Fruit fly (Drosophila melanogaster) whole organism, embryonic: ENCODE data around the gene mRpL51.

Experiments
- Asciz ChIP-seq: fragments of 200-800 bp; sonication (Bioruptor generic); optimal IDR thresholded peaks from 2 replicates; lab custom pipeline; 2017; ENCODE audit warnings: missing biosample characterization, mild to moderate bottlenecking, missing genetic modification characterization, missing genetic modification reagents
- Atf3 ChIP-seq: fragments of 200-800 bp; sonication (Bioruptor generic); optimal IDR thresholded peaks from 3 replicates; lab custom pipeline; 2016; ENCODE audit warnings: missing biosample characterization, missing genetic modification characterization
- B-H2 ChIP-seq: fragments of 200-800 bp; sonication (Bioruptor generic); optimal IDR thresholded peaks from 2 replicates; lab custom pipeline; 2018; ENCODE audit warnings: missing biosample characterization, mild to moderate bottlenecking, missing genetic modification characterization
- Bgb ChIP-seq: fragments of 200-800 bp; sonication (Bioruptor generic); IDR thresholded peaks from 2 replicates; pipeline ENCODE4 v1.3.6; 2022; ENCODE audit warnings: missing biosample characterization, missing genetic modification characterization; ENCODE audit not compliant: partially characterized antibody
- CG10321 ChIP-seq: fragments of 200-800 bp; sonication (Bioruptor generic); IDR thresholded peaks from 2 replicates; pipeline ENCODE4 v1.3.6; 2022; ENCODE audit warnings: missing biosample characterization, missing genetic modification characterization
- CG10979 ChIP-seq: fragments of 200-800 bp; sonication (Bioruptor generic); optimal IDR thresholded peaks from 2 replicates; lab custom pipeline; 2018; ENCODE audit warnings: missing biosample characterization, mild to moderate bottlenecking, missing genetic modification characterization, moderate library complexity
- CG11247 ChIP-seq: fragments of 200-800 bp; sonication (Bioruptor generic); IDR thresholded peaks from 2 replicates; pipeline ENCODE4 v1.3.6; 2022; ENCODE audit warnings: missing biosample characterization, missing genetic modification characterization
- CG14860 ChIP-seq: fragments of 200-800 bp; sonication (Bioruptor generic); IDR thresholded peaks from 3 replicates; pipeline ENCODE4 v1.3.6; 2022; ENCODE audit warnings: missing biosample characterization, missing genetic modification characterization; ENCODE audit not compliant: partially characterized antibody
- CG15073 ChIP-seq: fragments of 200-800 bp; sonication (Bioruptor generic); optimal IDR thresholded peaks from 2 replicates; lab custom pipeline; 2016; ENCODE audit warnings: missing biosample characterization, missing genetic modification characterization
- CG16863 ChIP-seq: fragments of 200-800 bp; sonication (Bioruptor generic); optimal IDR thresholded peaks from 3 replicates; lab custom pipeline; 2016; ENCODE audit warnings: missing biosample characterization, missing genetic modification characterization
- CG17186 ChIP-seq: fragments of 200-800 bp; sonication (Bioruptor generic); optimal IDR thresholded peaks from 3 replicates; lab custom pipeline; 2017; ENCODE audit warnings: missing biosample characterization, missing genetic modification reagents, missing genetic modification characterization
- CG17612 ChIP-seq: fragments of 200-800 bp; sonication (Bioruptor generic); IDR thresholded peaks from 2 replicates; pipeline ENCODE4 v1.3.6; 2022; ENCODE audit warnings: missing biosample characterization, missing genetic modification characterization
- CG18599 ChIP-seq: fragments of 200-800 bp; sonication (Bioruptor generic); optimal IDR thresholded peaks from 3 replicates; lab custom pipeline; 2017; ENCODE audit warnings: missing biosample characterization, missing genetic modification characterization, mild to moderate bottlenecking, moderate library complexity, missing genetic modification reagents
- CG2116 ChIP-seq: fragments of 200-800 bp; sonication (Bioruptor generic); optimal IDR thresholded peaks from 3 replicates; lab custom pipeline; 2018; ENCODE audit warnings: missing biosample characterization, mild to moderate bottlenecking, missing genetic modification characterization
- CG3838 ChIP-seq: fragments of 200-800 bp; sonication (Bioruptor generic); optimal IDR thresholded peaks from 3 replicates; lab custom pipeline; 2016; ENCODE audit warnings: missing biosample characterization, missing genetic modification characterization
- CG4328 ChIP-seq: fragments of 200-800 bp; sonication (Bioruptor generic); optimal IDR thresholded peaks from 3 replicates; lab custom pipeline; 2017; ENCODE audit warnings: missing biosample characterization, missing genetic modification reagents, missing genetic modification characterization
- CG4424 ChIP-seq: fragments of 200-800 bp; sonication (Bioruptor generic); optimal IDR thresholded peaks from 3 replicates; lab custom pipeline; 2016; ENCODE audit warnings: missing biosample characterization, missing genetic modification characterization
- CG6254 ChIP-seq: fragments of 200-800 bp; sonication (Bioruptor generic); optimal IDR thresholded peaks from 3 replicates; lab custom pipeline; 2017; ENCODE audit warnings: mild to moderate bottlenecking, missing biosample characterization, missing genetic modification reagents, missing genetic modification characterization
- CG9876 ChIP-seq: fragments of 200-800 bp; sonication (Bioruptor generic); optimal IDR thresholded peaks from 2 replicates; lab custom pipeline; 2016; ENCODE audit warnings: missing biosample characterization, missing genetic modification characterization
- Drgx ChIP-seq: fragments of 200-800 bp; sonication (Bioruptor generic); IDR thresholded peaks from 2 replicates; pipeline ENCODE4 v1.3.6; 2022; ENCODE audit warnings: missing biosample characterization, missing genetic modification characterization
- Eip74EF ChIP-seq, 2 experiments: fragments of 200-800 bp in 1 of 2; fragments of >200 bp in 1 of 2; sonication (Bioruptor generic) in 1 of 2; optimal IDR thresholded peaks; 2 replicates each; lab custom pipeline; 2017 to 2019; ENCODE audit warnings: missing biosample characterization in 2 of 2, missing genetic modification characterization in 2 of 2, mild to moderate bottlenecking in 1 of 2, moderate library complexity in 1 of 2
- Elba2 ChIP-seq: fragments of 200-800 bp; sonication (Bioruptor generic); optimal IDR thresholded peaks from 3 replicates; lab custom pipeline; 2016; ENCODE audit warnings: missing biosample characterization, missing genetic modification characterization
- HLH3B ChIP-seq: fragments of 200-800 bp; sonication (Bioruptor generic); IDR thresholded peaks from 2 replicates; pipeline ENCODE4 v1.3.6; 2022; ENCODE audit warnings: missing biosample characterization, missing genetic modification characterization
- Hr51 ChIP-seq, 2 experiments: fragments of 200-800 bp; sonication (Bioruptor generic); optimal IDR thresholded peaks; 2 replicates in 1 of 2; 3 replicates in 1 of 2; lab custom pipeline; 2016 to 2018; ENCODE audit warnings: missing biosample characterization in 2 of 2, missing genetic modification characterization in 2 of 2, mild to moderate bottlenecking in 1 of 2, moderate library complexity in 1 of 2
- Kr ChIP-seq: fragments of 200-800 bp; sonication (Bioruptor generic); optimal IDR thresholded peaks from 2 replicates; lab custom pipeline; 2017; ENCODE audit warnings: missing biosample characterization, mild to moderate bottlenecking, missing genetic modification characterization
- Lpt ChIP-seq: fragments of >200 bp; optimal IDR thresholded peaks from 2 replicates; lab custom pipeline; 2018; ENCODE audit warnings: missing biosample characterization, missing genetic modification characterization
- Max ChIP-seq: fragments of 200-800 bp; sonication (Bioruptor generic); optimal IDR thresholded peaks from 2 replicates; lab custom pipeline; 2016; ENCODE audit warnings: missing biosample characterization, mild to moderate bottlenecking, missing genetic modification characterization
- Mes4 ChIP-seq: fragments of 200-800 bp; sonication (Bioruptor generic); optimal IDR thresholded peaks from 2 replicates; lab custom pipeline; 2016; ENCODE audit warnings: missing biosample characterization, missing genetic modification characterization
- Neu2 ChIP-seq: fragments of 200-800 bp; sonication (Bioruptor generic); optimal IDR thresholded peaks from 3 replicates; lab custom pipeline; 2016; ENCODE audit warnings: missing biosample characterization, missing genetic modification characterization, borderline replicate concordance
- Pdp1 ChIP-seq, 2 experiments: fragments of 200-800 bp; sonication (Bioruptor generic); optimal IDR thresholded peaks; 3 replicates each; lab custom pipeline; 2016; ENCODE audit warnings: missing biosample characterization in 2 of 2, missing genetic modification characterization in 2 of 2, mild to moderate bottlenecking in 1 of 2, moderate library complexity in 1 of 2
- Ssrp ChIP-seq: fragments of 200-800 bp; sonication (Bioruptor generic); optimal IDR thresholded peaks from 2 replicates; lab custom pipeline; 2018; ENCODE audit warnings: missing biosample characterization, mild to moderate bottlenecking, missing genetic modification characterization, moderate library complexity
- YL-1 ChIP-seq: fragments of 200-800 bp; sonication (Bioruptor generic); optimal IDR thresholded peaks from 3 replicates; lab custom pipeline; 2017; ENCODE audit warnings: missing biosample characterization, mild to moderate bottlenecking, missing genetic modification characterization
- amos ChIP-seq: fragments of 200-800 bp; sonication (Bioruptor generic); IDR thresholded peaks from 2 replicates; pipeline ENCODE4 v1.3.6; 2022; ENCODE audit warnings: missing biosample characterization, missing genetic modification characterization; ENCODE audit not compliant: partially characterized antibody
- bbx ChIP-seq: fragments of 200-800 bp; sonication (Bioruptor generic); IDR thresholded peaks from 2 replicates; pipeline ENCODE4 v1.3.6; 2022; ENCODE audit warnings: missing biosample characterization, missing genetic modification characterization; ENCODE audit not compliant: partially characterized antibody
- bigmax ChIP-seq: fragments of 200-800 bp; sonication (Bioruptor generic); optimal IDR thresholded peaks from 2 replicates; lab custom pipeline; 2018; ENCODE audit warnings: missing biosample characterization, mild to moderate bottlenecking, missing genetic modification characterization
- cas ChIP-seq: fragments of 200-800 bp; sonication (Bioruptor generic); IDR thresholded peaks from 2 replicates; pipeline ENCODE4 v1.3.6; 2022; ENCODE audit warnings: missing biosample characterization, missing genetic modification characterization
- chn ChIP-seq: fragments of 200-800 bp; sonication (Bioruptor generic); optimal IDR thresholded peaks from 2 replicates; lab custom pipeline; 2016; ENCODE audit warnings: missing biosample characterization, missing genetic modification characterization
- croc ChIP-seq: fragments of 200-800 bp; sonication (Bioruptor generic); conservative IDR thresholded peaks from 3 replicates; pipeline ENCODE4 v1.3.6; 2022; ENCODE audit warnings: missing biosample characterization, missing genetic modification characterization
- da ChIP-seq: fragments of 200-800 bp; sonication (Bioruptor generic); optimal IDR thresholded peaks from 2 replicates; lab custom pipeline; 2016; ENCODE audit warnings: missing biosample characterization, missing genetic modification characterization
- dimm ChIP-seq: fragments of 200-800 bp; sonication (Bioruptor generic); IDR thresholded peaks from 2 replicates; pipeline ENCODE4 v1.3.6; 2022; ENCODE audit warnings: missing biosample characterization, missing genetic modification characterization
- fru ChIP-seq: fragments of >200 bp; optimal IDR thresholded peaks from 2 replicates; lab custom pipeline; 2017
- ftz-f1 ChIP-seq: fragments of 200-800 bp; sonication (Bioruptor generic); optimal IDR thresholded peaks from 2 replicates; lab custom pipeline; 2016; ENCODE audit warnings: missing biosample characterization, missing genetic modification characterization
- ham ChIP-seq: fragments of 200-800 bp; sonication (Bioruptor generic); IDR thresholded peaks from 2 replicates; pipeline ENCODE4 v1.3.6; 2022; ENCODE audit warnings: missing biosample characterization, missing genetic modification characterization
- hth ChIP-seq: fragments of >200 bp; optimal IDR thresholded peaks from 2 replicates; lab custom pipeline; 2017; ENCODE audit warnings: inconsistent platforms
- jigr1 ChIP-seq: fragments of 200-800 bp; sonication (Bioruptor generic); IDR thresholded peaks from 3 replicates; pipeline ENCODE4 v1.3.6; 2022; ENCODE audit warnings: missing biosample characterization, missing genetic modification characterization
- jing ChIP-seq: fragments of 200-800 bp; sonication (Bioruptor generic); optimal IDR thresholded peaks from 2 replicates; lab custom pipeline; 2018; ENCODE audit warnings: missing biosample characterization, mild to moderate bottlenecking, missing genetic modification characterization
- peb ChIP-seq: fragments of 200-800 bp; sonication (Bioruptor generic); IDR thresholded peaks from 2 replicates; pipeline ENCODE4 v1.3.6; 2022; ENCODE audit warnings: missing biosample characterization, missing genetic modification characterization
- repo ChIP-seq: fragments of 200-800 bp; sonication (Bioruptor generic); optimal IDR thresholded peaks from 2 replicates; lab custom pipeline; 2016; ENCODE audit warnings: missing biosample characterization, missing genetic modification characterization
- rib ChIP-seq: fragments of 200-800 bp; sonication (Bioruptor generic); IDR thresholded peaks from 2 replicates; pipeline ENCODE4 v1.3.6; 2022; ENCODE audit warnings: missing biosample characterization, missing genetic modification characterization
- vfl ChIP-seq: fragments of 200-800 bp; sonication (Bioruptor generic); optimal IDR thresholded peaks from 2 replicates; lab custom pipeline; 2016; ENCODE audit warnings: missing biosample characterization, missing genetic modification characterization
- vvl ChIP-seq: fragments of 200-800 bp; sonication (Bioruptor generic); IDR thresholded peaks from 2 replicates; pipeline ENCODE4 v1.3.6; 2022; ENCODE audit warnings: missing biosample characterization, missing genetic modification characterization
- zfh1 ChIP-seq: fragments of 200-800 bp; sonication (Bioruptor generic); IDR thresholded peaks from 3 replicates; pipeline ENCODE4 v1.3.6; 2022; ENCODE audit warnings: missing biosample characterization, missing genetic modification characterization

mRpL51 gene

dm6 chr2L:8471667-8472066 is 45.5 kb downstream of the mRpL51 start (continued):
- TF ChIP-seq Lpt (GFP tag; lab: Kevin White, UChicago) (no peak), vfl (no peak), CG6254 (peak; percentile 29), CG4424 (GFP tag; lab: Kevin White, UChicago) (peak; percentile 44), hth (no peak), CG17186 (GFP tag; lab: Kevin White, UChicago) (no peak), fru (lab: Kevin White, UChicago) (no peak), CG10321 (GFP tag; lab: Robert Waterston, UW) (no peak), Asciz (GFP tag; lab: Kevin White, UChicago) (no peak), CG10979 (tag; lab: Kevin White, UChicago) (peak; percentile 76), Hr51 (GFP tag; optimal IDR thresholded peaks at IDR 0.05; lab: Kevin White, UChicago) (peak in 1 of 2 experiments; percentile 25), bigmax (GFP tag; lab: Kevin White, UChicago) (no peak), dimm (GFP tag; lab: Robert Waterston, UW) (no peak), Kr (GFP tag; lab: Kevin White, UChicago) (no peak), Bgb (no peak), repo (GFP tag; lab: Kevin White, UChicago) (no peak), peb (GFP tag; lab: Robert Waterston, UW) (no peak), HLH3B (no peak; the same call in 1 of the 2 replicates), CG15073 (GFP tag; lab: Kevin White, UChicago) (no peak), da (no peak), Atf3 (GFP tag; lab: Kevin White, UChicago) (no peak), CG16863 (GFP tag; lab: Kevin White, UChicago) (no peak), Max (GFP tag; lab: Kevin White, UChicago) (no peak), jigr1 (GFP tag; lab: Robert Waterston, UW) (no peak), Eip74EF (GFP tag; optimal IDR thresholded peaks at IDR 0.05; lab: Kevin White, UChicago) (no peak), vvl (0 out of 2 replicates have a peak, but pooled peaks have one; percentile 20), Neu2 (GFP tag; lab: Kevin White, UChicago) (no peak), CG11247 (GFP tag; lab: Robert Waterston, UW) (no peak), cas (GFP tag; lab: Robert Waterston, UW) (no peak), YL-1 (GFP tag; lab: Kevin White, UChicago) (no peak), rib (GFP tag; lab: Robert Waterston, UW) (no peak), zfh1 (GFP tag; lab: Robert Waterston, UW) (peak; percentile 46; the same call in 1 of the 3 replicates), amos (GFP tag; lab: Robert Waterston, UW) (no peak), Pdp1 (GFP tag; optimal IDR thresholded peaks at IDR 0.05; lab: Kevin White, UChicago) (peak in 1 of 2 experiments; percentile 42), CG2116 (GFP tag; lab: Kevin White, UChicago) (no peak), B-H2 (GFP tag; lab: Kevin White, UChicago) (no peak), Ssrp (tag; lab: Kevin White, UChicago) (peak; percentile 40), CG3838 (GFP tag; lab: Kevin White, UChicago) (no peak), ftz-f1 (GFP tag; lab: Kevin White, UChicago) (no peak), Drgx (peak; percentile 47; the same call in 1 of the 2 replicates), CG9876 (GFP tag; lab: Kevin White, UChicago) (no peak), chn (GFP tag; lab: Kevin White, UChicago) (no peak), CG4328 (GFP tag; lab: Kevin White, UChicago) (no peak), CG17612 (GFP tag; lab: Robert Waterston, UW) (no peak), Mes4 (GFP tag; lab: Kevin White, UChicago) (no peak), Elba2 (no peak), CG14860 (no peak), bbx (GFP tag; lab: Robert Waterston, UW) (no peak), ham (GFP tag; lab: Robert Waterston, UW) (no peak), jing (no peak), croc (GFP tag; lab: Robert Waterston, UW) (no peak), CG18599 (GFP tag; lab: Kevin White, UChicago) (no peak)
